Worm (Caenorhabditis elegans) whole organism, L1 larva: Measurements from ENCODE around the gene pis-1.

ENCODE experiments used
- C16A3.4 ChIP-seq: fragments of 150-350 bp; optimal IDR thresholded peaks from 2 replicates; lab custom pipeline; 2014; ENCODE audit warnings: missing biosample characterization, missing genetic modification characterization
- C34B4.2 ChIP-seq: sonication (generic microtip); optimal IDR thresholded peaks from 2 replicates; lab custom pipeline; 2017; ENCODE audit warnings: mild to moderate bottlenecking, missing genetic modification characterization, missing compliant biosample characterization
- F16B12.6 ChIP-seq: fragments of 150-350 bp; optimal IDR thresholded peaks from 2 replicates; lab custom pipeline; 2014; ENCODE audit warnings: missing biosample characterization, missing genetic modification characterization
- Y116A8C.19 ChIP-seq: sonication (generic microtip); optimal IDR thresholded peaks from 2 replicates; lab custom pipeline; 2016; ENCODE audit warnings: missing compliant biosample characterization, missing genetic modification characterization, borderline replicate concordance
- alr-1 ChIP-seq: fragments of 200-800 bp; sonication (Bioruptor generic); optimal IDR thresholded peaks from 2 replicates; lab custom pipeline; 2018; ENCODE audit warnings: borderline replicate concordance, mild to moderate bottlenecking, missing genetic modification characterization, missing compliant biosample characterization
- ama-1 ChIP-seq: fragments of 150-350 bp; optimal IDR thresholded peaks from 2 replicates; lab custom pipeline; 2014
- blmp-1 ChIP-seq: fragments of 150-350 bp; optimal IDR thresholded peaks from 2 replicates; lab custom pipeline; 2014; ENCODE audit warnings: missing biosample characterization, missing genetic modification characterization
- ceh-8 ChIP-seq: fragments of 200-800 bp; sonication (Bioruptor generic); optimal IDR thresholded peaks from 2 replicates; lab custom pipeline; 2018; ENCODE audit warnings: mild to moderate bottlenecking, missing genetic modification characterization, moderate library complexity, missing compliant biosample characterization
- ceh-82 ChIP-seq, 3 experiments: fragments of 150-350 bp in 1 of 3; sonication (generic microtip) in 2 of 3; optimal IDR thresholded peaks; 2 replicates each; lab custom pipeline; 2014 to 2017; ENCODE audit warnings: missing biosample characterization in 3 of 3, missing genetic modification characterization in 3 of 3
- ceh-90 ChIP-seq: sonication (generic microtip); optimal IDR thresholded peaks from 2 replicates; lab custom pipeline; 2016; ENCODE audit warnings: missing genetic modification characterization, missing compliant biosample characterization
- dpl-1 ChIP-seq, 3 experiments: fragments of 150-350 bp in 2 of 3; sonication (generic microtip) in 1 of 3; optimal IDR thresholded peaks; 2 replicates each; lab custom pipeline; 2014 to 2017; ENCODE audit warnings: missing biosample characterization in 3 of 3, missing genetic modification characterization in 3 of 3, missing genetic modification reagents in 3 of 3
- efl-3 ChIP-seq: fragments of 200-800 bp; sonication (Bioruptor generic); optimal IDR thresholded peaks from 2 replicates; lab custom pipeline; 2018; ENCODE audit warnings: mild to moderate bottlenecking, missing genetic modification characterization, missing compliant biosample characterization
- egl-13 ChIP-seq: sonication (generic microtip); optimal IDR thresholded peaks from 2 replicates; lab custom pipeline; 2016; ENCODE audit warnings: missing genotype, missing genetic modification reagents, missing genetic modification characterization, missing compliant biosample characterization
- elt-2 ChIP-seq: sonication (generic microtip); optimal IDR thresholded peaks from 2 replicates; lab custom pipeline; 2016; ENCODE audit warnings: missing genetic modification characterization, mild to moderate bottlenecking, inconsistent platforms, missing compliant biosample characterization, missing genetic modification reagents
- elt-3 ChIP-seq, 6 experiments: fragments of 150-350 bp in 1 of 6; sonication (generic microtip); optimal IDR thresholded peaks; 2 replicates each; lab custom pipeline; 2017 to 2018; ENCODE audit warnings: missing biosample characterization in 6 of 6, missing genetic modification characterization in 6 of 6, inconsistent platforms in 1 of 6
- ets-5 ChIP-seq: fragments of 200-800 bp; sonication (Bioruptor generic); IDR thresholded peaks from 2 replicates; pipeline ENCODE4 v1.3.6; 2022; ENCODE audit warnings: missing genetic modification characterization, missing compliant biosample characterization
- fkh-10 ChIP-seq: sonication (generic microtip); optimal IDR thresholded peaks from 2 replicates; lab custom pipeline; 2017; ENCODE audit warnings: missing biosample characterization, missing genetic modification reagents, missing genetic modification characterization
- fkh-4 ChIP-seq: sonication (generic microtip); optimal IDR thresholded peaks from 2 replicates; lab custom pipeline; 2016; ENCODE audit warnings: missing compliant biosample characterization, missing genetic modification characterization, borderline replicate concordance
- fkh-8 ChIP-seq: sonication (generic microtip); optimal IDR thresholded peaks from 2 replicates; lab custom pipeline; 2016; ENCODE audit warnings: mild to moderate bottlenecking, missing genetic modification characterization, missing compliant biosample characterization
- fos-1 ChIP-seq: fragments of 150-350 bp; optimal IDR thresholded peaks from 2 replicates; lab custom pipeline; 2014; ENCODE audit warnings: missing biosample characterization, missing genetic modification characterization
- grh-1 ChIP-seq: fragments of 200-800 bp; sonication (Bioruptor generic); IDR thresholded peaks from 2 replicates; pipeline ENCODE4 v1.3.6; 2022; ENCODE audit warnings: missing genetic modification reagents, missing genetic modification characterization, missing compliant biosample characterization
- hlh-17 ChIP-seq: fragments of 200-800 bp; sonication (Bioruptor generic); optimal IDR thresholded peaks from 2 replicates; lab custom pipeline; 2018; ENCODE audit warnings: missing genetic modification characterization, mild to moderate bottlenecking, missing compliant biosample characterization, moderate library complexity, borderline replicate concordance
- hpl-2 ChIP-seq: fragments of 150-350 bp; optimal IDR thresholded peaks from 2 replicates; lab custom pipeline; 2014; ENCODE audit warnings: missing biosample characterization, missing genetic modification reagents, missing genetic modification characterization
- jun-1 ChIP-seq: fragments of 150-350 bp; optimal IDR thresholded peaks from 2 replicates; lab custom pipeline; 2014; ENCODE audit warnings: missing biosample characterization, missing genetic modification reagents, missing genetic modification characterization
- lin-14 ChIP-seq: fragments of 200-800 bp; sonication (Bioruptor generic); optimal IDR thresholded peaks from 2 replicates; lab custom pipeline; 2018; ENCODE audit warnings: mild to moderate bottlenecking, missing genetic modification characterization, moderate library complexity, missing compliant biosample characterization
- lin-15B ChIP-seq: fragments of 150-350 bp; sonication (generic microtip); optimal IDR thresholded peaks from 3 replicates; lab custom pipeline; 2014; ENCODE audit warnings: missing biosample characterization, missing genetic modification characterization
- lin-39 ChIP-seq: fragments of 150-350 bp; optimal IDR thresholded peaks from 2 replicates; lab custom pipeline; 2014; ENCODE audit warnings: missing biosample characterization, missing genetic modification reagents, missing genetic modification characterization
- lir-3 ChIP-seq: sonication (generic microtip); optimal IDR thresholded peaks from 2 replicates; lab custom pipeline; 2016; ENCODE audit warnings: mild to moderate bottlenecking, missing genetic modification characterization, moderate library complexity, missing compliant biosample characterization; ENCODE audit not compliant: poor library complexity
- lsy-2 ChIP-seq, 2 experiments: fragments of 150-350 bp; optimal IDR thresholded peaks; 2 replicates each; lab custom pipeline; 2014; ENCODE audit warnings: missing biosample characterization in 2 of 2, missing genetic modification characterization in 2 of 2
- mab-9 ChIP-seq: fragments of 200-800 bp; sonication (Bioruptor generic); IDR thresholded peaks from 2 replicates; pipeline ENCODE4 v1.3.6; 2022; ENCODE audit warnings: missing genetic modification reagents, missing genetic modification characterization, missing compliant biosample characterization
- mef-2 ChIP-seq: fragments of 150-350 bp; optimal IDR thresholded peaks from 2 replicates; lab custom pipeline; 2014; ENCODE audit warnings: missing biosample characterization, missing genetic modification characterization
- nhr-11 ChIP-seq: fragments of 150-350 bp; optimal IDR thresholded peaks from 2 replicates; lab custom pipeline; 2014; ENCODE audit warnings: missing biosample characterization, missing genetic modification characterization
- nhr-12 ChIP-seq: sonication (generic microtip); optimal IDR thresholded peaks from 2 replicates; lab custom pipeline; 2017; ENCODE audit warnings: missing biosample characterization, missing genetic modification characterization
- nhr-20 ChIP-seq: sonication (generic microtip); optimal IDR thresholded peaks from 2 replicates; lab custom pipeline; 2016; ENCODE audit warnings: mild to moderate bottlenecking, missing genetic modification characterization, missing compliant biosample characterization
- nhr-237 ChIP-seq: fragments of 150-350 bp; optimal IDR thresholded peaks from 2 replicates; lab custom pipeline; 2014; ENCODE audit warnings: missing biosample characterization, missing genetic modification characterization
- nhr-47 ChIP-seq: sonication (generic microtip); optimal IDR thresholded peaks from 2 replicates; lab custom pipeline; 2016; ENCODE audit warnings: mild to moderate bottlenecking, missing genetic modification characterization, moderate library complexity, missing compliant biosample characterization
- nhr-76 ChIP-seq: sonication (generic microtip); optimal IDR thresholded peaks from 2 replicates; lab custom pipeline; 2017; ENCODE audit warnings: missing biosample characterization, missing genetic modification characterization
- nhr-84 ChIP-seq: sonication (generic microtip); optimal IDR thresholded peaks from 2 replicates; lab custom pipeline; 2017; ENCODE audit warnings: missing biosample characterization, missing genetic modification characterization
- nhr-85 ChIP-seq: sonication (generic microtip); peaks from one replicate; lab custom pipeline; 2016; ENCODE audit warnings: missing genetic modification characterization, inconsistent platforms, missing compliant biosample characterization
- nhr-90 ChIP-seq: sonication (generic microtip); optimal IDR thresholded peaks from 2 replicates; lab custom pipeline; 2016; ENCODE audit warnings: mild to moderate bottlenecking, missing genetic modification characterization, missing compliant biosample characterization; ENCODE audit not compliant: poor library complexity
- pqm-1 ChIP-seq: sonication (generic microtip); optimal IDR thresholded peaks from 3 replicates; lab custom pipeline; 2017; ENCODE audit warnings: missing biosample characterization, missing genetic modification characterization
- skn-1 ChIP-seq: fragments of 150-350 bp; optimal IDR thresholded peaks from 2 replicates; lab custom pipeline; 2014; ENCODE audit warnings: missing biosample characterization, missing genetic modification characterization
- snpc-4 ChIP-seq: fragments of 150-350 bp; optimal IDR thresholded peaks from 2 replicates; lab custom pipeline; 2014; ENCODE audit warnings: missing biosample characterization, missing genetic modification characterization
- snu-23 ChIP-seq: sonication (generic microtip); optimal IDR thresholded peaks from 2 replicates; lab custom pipeline; 2016; ENCODE audit warnings: missing genetic modification characterization, missing compliant biosample characterization
- tbx-2 ChIP-seq: sonication (generic microtip); optimal IDR thresholded peaks from 2 replicates; lab custom pipeline; 2016; ENCODE audit warnings: missing genetic modification characterization, missing compliant biosample characterization
- unc-130 ChIP-seq: fragments of 150-350 bp; optimal IDR thresholded peaks from 2 replicates; lab custom pipeline; 2017; ENCODE audit warnings: missing biosample characterization, missing genetic modification characterization, inconsistent platforms
- unc-62 ChIP-seq: fragments of 150-350 bp; optimal IDR thresholded peaks from 2 replicates; lab custom pipeline; 2014; ENCODE audit warnings: missing biosample characterization, missing genetic modification reagents, missing genetic modification characterization
- unc-86 ChIP-seq: sonication (generic microtip); optimal IDR thresholded peaks from 2 replicates; lab custom pipeline; 2016; ENCODE audit warnings: missing genetic modification characterization, missing compliant biosample characterization
- unc-98 ChIP-seq: fragments of 200-800 bp; sonication (Bioruptor generic); IDR thresholded peaks from 2 replicates; pipeline ENCODE4 v1.3.6; 2022; ENCODE audit warnings: missing genetic modification characterization, missing compliant biosample characterization
- xbp-1 ChIP-seq: sonication (generic microtip); optimal IDR thresholded peaks from 2 replicates; lab custom pipeline; 2016; ENCODE audit warnings: missing genetic modification characterization, missing compliant biosample characterization
- zag-1 ChIP-seq: fragments of 150-350 bp; optimal IDR thresholded peaks from 2 replicates; lab custom pipeline; 2014; ENCODE audit warnings: missing biosample characterization, missing genetic modification characterization
- zip-4 ChIP-seq: fragments of 200-800 bp; sonication (Bioruptor generic); optimal IDR thresholded peaks from 2 replicates; lab custom pipeline; 2018; ENCODE audit warnings: mild to moderate bottlenecking, missing genetic modification characterization, moderate library complexity, missing compliant biosample characterization
- ztf-11 ChIP-seq, 2 experiments: sonication (generic microtip); optimal IDR thresholded peaks; 2 replicates each; lab custom pipeline; 2016 to 2017; ENCODE audit warnings: missing genetic modification characterization in 2 of 2, missing biosample characterization in 1 of 2, missing compliant biosample characterization in 1 of 2

The pis-1 gene

ce11 chrIV:9801418-9801817 is 5.0 kb upstream of the pis-1 start (continued):
- TF ChIP-seq elt-3 (tag; optimal IDR thresholded peaks at IDR 0.05; lab: Kevin White, UChicago) = peak in 1 of 6 experiments; percentile 23
- no peak for TF ChIP-seq tbx-2 (tag; lab: Kevin White, UChicago)
- TF ChIP-seq blmp-1 (tag; lab: Kevin White, UChicago) = peak; percentile 16
- no peak for TF ChIP-seq nhr-84 (tag; lab: Kevin White, UChicago)
- TF ChIP-seq zip-4 (GFP tag; lab: Kevin White, UChicago) = no peak
- TF ChIP-seq C16A3.4 (tag; lab: Kevin White, UChicago) = no peak
- TF ChIP-seq alr-1 (tag; lab: Kevin White, UChicago) = no peak
- no peak for TF ChIP-seq snu-23 (GFP tag; lab: Kevin White, UChicago)
- no peak for TF ChIP-seq ets-5 (GFP tag; lab: Robert Waterston, UW)
- TF ChIP-seq nhr-90 (tag; lab: Kevin White, UChicago) = no peak
- TF ChIP-seq unc-62 = no peak
- no peak for TF ChIP-seq grh-1 (GFP tag; lab: Robert Waterston, UW)
- no peak for TF ChIP-seq lsy-2 (tag; optimal IDR thresholded peaks at IDR 0.05; lab: Kevin White, UChicago)
- TF ChIP-seq F16B12.6 = no peak
- no peak for TF ChIP-seq ama-1
- no peak for TF ChIP-seq unc-86 (tag; lab: Kevin White, UChicago)
- peak; percentile 33 for TF ChIP-seq lin-14 (GFP tag; lab: Kevin White, UChicago)
- TF ChIP-seq nhr-47 (tag; lab: Kevin White, UChicago) = no peak
- no peak for TF ChIP-seq fkh-4
- TF ChIP-seq C34B4.2 (tag; lab: Kevin White, UChicago) = no peak
- no peak for TF ChIP-seq mab-9
- peak; percentile 9 for TF ChIP-seq nhr-20 (tag; lab: Kevin White, UChicago)
- TF ChIP-seq egl-13 (tag; lab: Kevin White, UChicago) = no peak
- TF ChIP-seq jun-1 (tag; lab: Kevin White, UChicago) = no peak
- no peak for TF ChIP-seq zag-1
- no peak for TF ChIP-seq hpl-2 (GFP tag; lab: Kevin White, UChicago)
- no peak for TF ChIP-seq hlh-17
- TF ChIP-seq efl-3 = no peak
- no peak for TF ChIP-seq nhr-76 (tag; lab: Kevin White, UChicago)
- no peak for TF ChIP-seq fkh-10
- TF ChIP-seq unc-98 = no peak
- no peak for TF ChIP-seq snpc-4 (tag; lab: Kevin White, UChicago)
- no peak for TF ChIP-seq ceh-82 (tag; optimal IDR thresholded peaks at IDR 0.05; lab: Kevin White, UChicago)
- no peak for TF ChIP-seq mef-2 (tag; lab: Kevin White, UChicago)
- TF ChIP-seq nhr-12 (tag; lab: Kevin White, UChicago) = no peak
- TF ChIP-seq pqm-1 (tag; lab: Kevin White, UChicago) = peak; percentile 88
- TF ChIP-seq skn-1 (tag; lab: Kevin White, UChicago) = no peak
- TF ChIP-seq Y116A8C.19 (tag; lab: Kevin White, UChicago) = no peak
- TF ChIP-seq xbp-1 (tag; lab: Kevin White, UChicago) = no peak
- TF ChIP-seq nhr-237 = no peak
- TF ChIP-seq fkh-8 = no peak
- TF ChIP-seq nhr-11 (tag; lab: Kevin White, UChicago) = no peak
- TF ChIP-seq lin-15B (tag; lab: Kevin White, UChicago) = no peak
- no peak for TF ChIP-seq ztf-11 (tag; optimal IDR thresholded peaks at IDR 0.05; lab: Kevin White, UChicago)
- no peak for TF ChIP-seq lin-39 (tag; lab: Kevin White, UChicago)
- peak; percentile 95 for TF ChIP-seq elt-2 (tag; lab: Kevin White, UChicago)
- no peak for TF ChIP-seq dpl-1 (GFP tag; optimal IDR thresholded peaks at IDR 0.05; lab: Kevin White, UChicago)
- no peak for TF ChIP-seq fos-1 (tag; lab: Kevin White, UChicago)
- peak; percentile 25 for TF ChIP-seq nhr-85
- no peak for TF ChIP-seq ceh-90
- TF ChIP-seq unc-130 (tag; lab: Kevin White, UChicago) = no peak
- TF ChIP-seq lir-3 (tag; lab: Kevin White, UChicago) = no peak
- TF ChIP-seq ceh-8 (GFP tag; lab: Kevin White, UChicago) = no peak
